Worm (Caenorhabditis elegans): Measurements from ENCODE around the gene C09E7.11.

The C09E7.11 gene

ce11 chrIII:6507832-6508231 lies 23.4 kb upstream of the C09E7.11 start, which contains the start of gene F23F12.12:
F23F12.12 (plus strand) TSS chrIII:6508132.
- TF ChIP-seq daf-12 (tag; optimal IDR thresholded peaks at IDR 0.05): no peak
- TF ChIP-seq nhr-25 (tag; optimal IDR thresholded peaks at IDR 0.05; ENCODE audit: borderline replicate concordance, insufficient read depth): no peak
- TF ChIP-seq snpc-4 (tag; optimal IDR thresholded peaks at IDR 0.05): no peak
- TF ChIP-seq pqm-1 (tag; optimal IDR thresholded peaks at IDR 0.05): no peak
- TF ChIP-seq dpl-1 (GFP tag; optimal IDR thresholded peaks at IDR 0.05): no peak
- no peak for TF ChIP-seq ces-1 (GFP tag; optimal IDR thresholded peaks at IDR 0.05)
- no peak for TF ChIP-seq nhr-102 (tag; optimal IDR thresholded peaks at IDR 0.05)
- TF ChIP-seq unc-62 (GFP tag; optimal IDR thresholded peaks at IDR 0.05 in 1 of 2): no peak
- no peak for TF ChIP-seq unc-62 (tag; optimal IDR thresholded peaks at IDR 0.05)
- TF ChIP-seq madf-9 (GFP tag; conservative IDR thresholded peaks at IDR 0.05): no peak
- no peak for TF ChIP-seq lin-38 (GFP tag; IDR thresholded peaks at IDR 0.05)
- no peak for TF ChIP-seq zip-11 (GFP tag; IDR thresholded peaks at IDR 0.05)
- no peak for TF ChIP-seq ceh-82 (tag; optimal IDR thresholded peaks at IDR 0.05)
- TF ChIP-seq Y5F2A.4 (GFP tag; optimal IDR thresholded peaks at IDR 0.05): no peak
- no peak for TF ChIP-seq zfp-2 (tag; optimal IDR thresholded peaks at IDR 0.05)
- TF ChIP-seq nhr-11 (tag; optimal IDR thresholded peaks at IDR 0.05): no peak
- no peak for TF ChIP-seq lim-7 (GFP tag; IDR thresholded peaks at IDR 0.05)
- TF ChIP-seq gei-8 (GFP tag; optimal IDR thresholded peaks at IDR 0.05): no peak
- TF ChIP-seq skn-1 (tag; optimal IDR thresholded peaks at IDR 0.05): no peak

ce11 chrIII:6508327-6508726 lies 22.9 kb upstream of the C09E7.11 start:
- peak; percentile 48 for TF ChIP-seq hlh-30 (tag; optimal IDR thresholded peaks at IDR 0.05; ENCODE audit: insufficient read depth)
- TF ChIP-seq zip-2 (tag; optimal IDR thresholded peaks at IDR 0.05): no peak
- no peak for TF ChIP-seq ama-1 (optimal IDR thresholded peaks at IDR 0.05)
- TF ChIP-seq hlh-11 (tag; optimal IDR thresholded peaks at IDR 0.05): peak; percentile 5
- TF ChIP-seq aly-2 (tag; optimal IDR thresholded peaks at IDR 0.05): no peak
- TF ChIP-seq mxl-3 (GFP tag; optimal IDR thresholded peaks at IDR 0.05): peak; percentile 28
- no peak for TF ChIP-seq daf-12 (tag; optimal IDR thresholded peaks at IDR 0.05)
- TF ChIP-seq nhr-28 (tag; optimal IDR thresholded peaks at IDR 0.05): peak; percentile 77

ce11 chrIII:6509301-6509700 lies 21.9 kb upstream of the C09E7.11 start:
- TF ChIP-seq nhr-28 (tag; optimal IDR thresholded peaks at IDR 0.05): peak; percentile 20
- no peak for TF ChIP-seq daf-16 (GFP tag; optimal IDR thresholded peaks at IDR 0.05)
- peak; percentile 73 for TF ChIP-seq daf-16 (tag; optimal IDR thresholded peaks at IDR 0.05)
- TF ChIP-seq zip-2 (tag; optimal IDR thresholded peaks at IDR 0.05): no peak
- no peak for TF ChIP-seq nhr-25 (tag; optimal IDR thresholded peaks at IDR 0.05; ENCODE audit: borderline replicate concordance, insufficient read depth)
- TF ChIP-seq cey-2 (tag; optimal IDR thresholded peaks at IDR 0.05; ENCODE audit: borderline replicate concordance, insufficient read depth): peak; percentile 44
- TF ChIP-seq hlh-30 (tag; optimal IDR thresholded peaks at IDR 0.05; ENCODE audit: insufficient read depth): peak; percentile 31
- TF ChIP-seq T20F7.1 (GFP tag; optimal IDR thresholded peaks at IDR 0.05): peak; percentile 22
- no peak for TF ChIP-seq arid-1 (GFP tag; conservative IDR thresholded peaks at IDR 0.05)
- peak in 1 of 2 experiments; percentile 64 for TF ChIP-seq unc-62 (GFP tag; optimal IDR thresholded peaks at IDR 0.05 in 1 of 2)
- no peak for TF ChIP-seq unc-62 (tag; optimal IDR thresholded peaks at IDR 0.05)
- TF ChIP-seq dmd-6 (GFP tag; IDR thresholded peaks at IDR 0.05): peak; percentile 44
- TF ChIP-seq F49E8.2 (tag; optimal IDR thresholded peaks at IDR 0.05; ENCODE audit: borderline replicate concordance): no peak
- TF ChIP-seq nhr-237 (tag; optimal IDR thresholded peaks at IDR 0.05): no peak
- no peak for TF ChIP-seq zag-1 (tag; optimal IDR thresholded peaks at IDR 0.05)
- TF ChIP-seq ZK546.5 (tag; optimal IDR thresholded peaks at IDR 0.05): no peak
- no peak for TF ChIP-seq saeg-2 (GFP tag; IDR thresholded peaks at IDR 0.05)
- peak; percentile 14 for TF ChIP-seq dve-1 (tag; optimal IDR thresholded peaks at IDR 0.05; ENCODE audit: insufficient read depth)
- TF ChIP-seq zip-11 (GFP tag; IDR thresholded peaks at IDR 0.05): no peak
- no peak for TF ChIP-seq spr-3 (GFP tag; optimal IDR thresholded peaks at IDR 0.05)
- TF ChIP-seq tag-97 (GFP tag; IDR thresholded peaks at IDR 0.05): no peak
- TF ChIP-seq skn-1 (tag; optimal IDR thresholded peaks at IDR 0.05): no peak
- no peak for TF ChIP-seq ZK337.2 (GFP tag; IDR thresholded peaks at IDR 0.05)
- no peak for TF ChIP-seq daf-19 (GFP tag; conservative IDR thresholded peaks at IDR 0.05)
- TF ChIP-seq T26A8.4 (GFP tag; IDR thresholded peaks at IDR 0.05): no peak
- 0 out of 2 replicates have a peak, but pooled peaks have one; percentile 8 for TF ChIP-seq tra-1 (GFP tag; IDR thresholded peaks at IDR 0.05)
- TF ChIP-seq lin-1 (GFP tag; IDR thresholded peaks at IDR 0.05): no peak
- no peak for TF ChIP-seq zfp-3 (GFP tag; conservative IDR thresholded peaks at IDR 0.05)
- TF ChIP-seq ceh-32 (tag; optimal IDR thresholded peaks at IDR 0.05; ENCODE audit: poor library complexity): no peak
- peak in 1 of 2 experiments; percentile 18 for TF ChIP-seq lsy-2 (tag; optimal IDR thresholded peaks at IDR 0.05)
- TF ChIP-seq hlh-11 (tag; optimal IDR thresholded peaks at IDR 0.05): peak; percentile 36

Measured in whole organism, L4 larva.